Fruit fly (Drosophila melanogaster) whole organism, embryonic: ENCODE results near the gene TwdlV.

ENCODE experiments used
- CG10321 ChIP-seq: fragments of 200-800 bp; sonication (Bioruptor generic); IDR thresholded peaks from 2 replicates; pipeline ENCODE4 v1.3.6; 2022; ENCODE audit warnings: missing biosample characterization, missing genetic modification characterization
- CG16779 ChIP-seq: fragments of 200-800 bp; sonication (Bioruptor generic); IDR thresholded peaks from 2 replicates; pipeline ENCODE4 v1.3.6; 2022; ENCODE audit warnings: missing biosample characterization, missing genetic modification characterization
- CG3407 ChIP-seq: fragments of 200-800 bp; sonication (Bioruptor generic); optimal IDR thresholded peaks from 2 replicates; lab custom pipeline; 2018; ENCODE audit warnings: missing biosample characterization, mild to moderate bottlenecking, missing genetic modification characterization
- CG5953 ChIP-seq: fragments of 200-800 bp; sonication (Bioruptor generic); IDR thresholded peaks from 2 replicates; pipeline ENCODE4 v1.3.6; 2022; ENCODE audit warnings: missing biosample characterization, missing genetic modification characterization
- CG8924 ChIP-seq: fragments of 200-800 bp; optimal IDR thresholded peaks from 3 replicates; lab custom pipeline; 2019; ENCODE audit warnings: missing biosample characterization, mild to moderate bottlenecking, missing genetic modification characterization, moderate library complexity
- Meics ChIP-seq: fragments of 200-800 bp; sonication (Bioruptor generic); optimal IDR thresholded peaks from 2 replicates; lab custom pipeline; 2017; ENCODE audit warnings: missing biosample characterization, mild to moderate bottlenecking, missing genetic modification characterization

DNA sequence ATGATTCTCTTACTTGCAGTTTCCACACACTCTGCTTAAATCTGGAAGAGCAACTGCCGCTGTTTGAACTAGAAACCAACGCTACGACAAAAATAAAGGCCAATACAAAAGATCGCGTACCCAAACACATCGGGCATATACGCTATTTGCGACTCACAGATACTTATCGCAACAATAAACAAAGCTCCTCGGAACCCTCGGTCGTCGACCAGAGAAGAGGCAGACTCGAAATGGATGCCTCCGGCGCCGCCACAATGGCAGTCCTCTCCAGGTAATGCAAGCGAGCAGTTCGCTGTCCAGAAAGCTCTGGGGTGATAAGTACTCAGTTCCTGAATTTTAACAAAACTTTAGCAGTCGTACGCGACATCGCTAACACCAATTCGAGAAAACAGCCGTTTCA, 18.0 kb upstream of the TwdlV start:
- TF ChIP-seq CG8924 (tag; lab: Kevin White, UChicago) (no peak), Meics (GFP tag; lab: Kevin White, UChicago) (no peak), CG5953 (GFP tag; lab: Robert Waterston, UW) (no peak), CG3407 (GFP tag; lab: Kevin White, UChicago) (no peak), CG10321 (GFP tag; lab: Robert Waterston, UW) (no peak), CG16779 (GFP tag; lab: Robert Waterston, UW) (no peak)
